Worm (Caenorhabditis elegans): ENCODE results near the gene Y71H2B.8.

Y71H2B.8 gene

DNA sequence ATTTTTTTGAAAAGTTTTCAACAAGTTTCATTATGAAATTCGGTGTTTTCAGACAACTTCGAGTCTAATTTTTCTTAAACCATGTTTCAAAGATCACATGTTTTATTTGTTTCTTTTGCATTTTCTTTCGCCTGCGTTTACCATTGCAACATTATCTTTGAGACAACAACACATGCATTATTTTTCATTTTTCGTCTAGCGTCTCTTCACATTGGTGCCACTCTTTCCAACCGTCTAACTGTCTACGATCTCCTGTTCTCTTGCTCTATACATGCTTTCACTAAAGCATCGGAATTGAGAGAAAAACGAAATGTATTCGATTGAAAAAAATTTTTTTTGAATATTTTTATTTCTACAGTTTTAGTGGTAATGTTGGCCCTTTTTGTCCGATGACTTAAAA is 530 bp upstream of the Y71H2B.8 start:
- TF ChIP-seq aly-2 (tag; optimal IDR thresholded peaks at IDR 0.05) (no peak), ceh-82 (tag; optimal IDR thresholded peaks at IDR 0.05) (no peak), lsy-12 (tag; optimal IDR thresholded peaks at IDR 0.05) (no peak), skn-1 (tag; optimal IDR thresholded peaks at IDR 0.05) (no peak), ztf-4 (tag; optimal IDR thresholded peaks at IDR 0.05) (no peak), elt-1 (tag; optimal IDR thresholded peaks at IDR 0.05) (no peak), mdl-1 (tag; optimal IDR thresholded peaks at IDR 0.05) (no peak), tbx-2 (tag; optimal IDR thresholded peaks at IDR 0.05) (no peak), nhr-43 (tag; optimal IDR thresholded peaks at IDR 0.05; ENCODE audit: poor library complexity, severe bottlenecking) (peak; percentile 19), nhr-23 (tag; optimal IDR thresholded peaks at IDR 0.05) (peak; percentile 7), pqm-1 (tag; optimal IDR thresholded peaks at IDR 0.05) (peak; percentile 27), elt-2 (tag; optimal IDR thresholded peaks at IDR 0.05) (peak; percentile 53), nhr-28 (tag; optimal IDR thresholded peaks at IDR 0.05) (no peak), sea-2 (GFP tag; optimal IDR thresholded peaks at IDR 0.05) (no peak), ceh-16 (tag; optimal IDR thresholded peaks at IDR 0.05) (no peak), zag-1 (tag; optimal IDR thresholded peaks at IDR 0.05) (no peak), hmg-11 (tag; optimal IDR thresholded peaks at IDR 0.05) (peak; percentile 81), nfya-1 (tag; optimal IDR thresholded peaks at IDR 0.05; ENCODE audit: insufficient read depth) (peak; percentile 84), R02D3.7 (tag; optimal IDR thresholded peaks at IDR 0.05) (peak; percentile 21), egl-5 (tag; optimal IDR thresholded peaks at IDR 0.05) (peak; percentile 51), ama-1 (optimal IDR thresholded peaks at IDR 0.05) (no peak), pha-4 (tag; optimal IDR thresholded peaks at IDR 0.05) (peak; percentile 60), lin-39 (tag; optimal IDR thresholded peaks at IDR 0.05) (no peak), nhr-25 (tag; optimal IDR thresholded peaks at IDR 0.05) (no peak), ceh-28 (tag; optimal IDR thresholded peaks at IDR 0.05) (peak; percentile 8), nhr-11 (tag; optimal IDR thresholded peaks at IDR 0.05) (no peak), fkh-10 (GFP tag; optimal IDR thresholded peaks at IDR 0.05) (no peak)

DNA sequence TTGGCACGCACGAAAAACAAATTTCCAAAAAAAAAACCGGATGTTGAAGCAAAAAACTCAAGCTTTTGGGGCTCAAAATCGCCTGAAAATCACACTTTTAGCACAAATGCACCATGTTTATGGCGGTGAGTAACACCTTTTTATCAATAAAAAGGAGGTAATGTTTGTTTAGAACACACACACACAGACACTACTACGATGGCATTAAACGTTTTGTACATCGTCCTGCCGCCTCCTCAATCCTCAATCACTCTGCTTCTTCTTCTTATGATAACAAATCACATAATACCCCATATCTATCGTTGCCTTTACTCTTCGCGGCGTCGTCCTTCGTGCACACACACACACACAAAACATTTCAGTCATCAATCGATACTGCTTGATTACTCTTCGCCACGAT is 7.1 kb downstream of the Y71H2B.8 start, which contains the start of gene gpa-17:
Gene gpa-17, plus strand, starts transcription at position 363 of the 400 bp plus-strand sequence.
- no peak for TF ChIP-seq lin-39 (tag; optimal IDR thresholded peaks at IDR 0.05)
- TF ChIP-seq ceh-28 (tag; optimal IDR thresholded peaks at IDR 0.05) = peak; percentile 22
- TF ChIP-seq ceh-82 (tag; optimal IDR thresholded peaks at IDR 0.05) = no peak
- TF ChIP-seq mdl-1 (tag; optimal IDR thresholded peaks at IDR 0.05) = no peak
- no peak for TF ChIP-seq zag-1 (tag; optimal IDR thresholded peaks at IDR 0.05)
- no peak for TF ChIP-seq skn-1 (tag; optimal IDR thresholded peaks at IDR 0.05)
- TF ChIP-seq nhr-25 (tag; optimal IDR thresholded peaks at IDR 0.05) = no peak
- no peak for TF ChIP-seq ztf-4 (tag; optimal IDR thresholded peaks at IDR 0.05)
- no peak for TF ChIP-seq egl-5 (tag; optimal IDR thresholded peaks at IDR 0.05)
- TF ChIP-seq elt-1 (tag; optimal IDR thresholded peaks at IDR 0.05) = no peak
- no peak for TF ChIP-seq R02D3.7 (tag; optimal IDR thresholded peaks at IDR 0.05)
- no peak for TF ChIP-seq nhr-77 (tag; optimal IDR thresholded peaks at IDR 0.05)
- no peak for TF ChIP-seq nhr-76 (tag; optimal IDR thresholded peaks at IDR 0.05)
- TF ChIP-seq aly-2 (tag; optimal IDR thresholded peaks at IDR 0.05) = no peak
- no peak for TF ChIP-seq jun-1 (tag; optimal IDR thresholded peaks at IDR 0.05)
- TF ChIP-seq pqm-1 (tag; optimal IDR thresholded peaks at IDR 0.05) = peak; percentile 25
- TF ChIP-seq unc-39 (tag; optimal IDR thresholded peaks at IDR 0.05) = no peak
- TF ChIP-seq mml-1 (tag; optimal IDR thresholded peaks at IDR 0.05) = no peak
- no peak for TF ChIP-seq snpc-4 (tag; optimal IDR thresholded peaks at IDR 0.05)
- TF ChIP-seq lsy-12 (tag; optimal IDR thresholded peaks at IDR 0.05) = no peak
- TF ChIP-seq pha-4 (tag; optimal IDR thresholded peaks at IDR 0.05) = peak; percentile 44
- no peak for TF ChIP-seq eor-1 (tag; optimal IDR thresholded peaks at IDR 0.05)
- no peak for TF ChIP-seq fkh-10 (GFP tag; optimal IDR thresholded peaks at IDR 0.05)
- TF ChIP-seq daf-12 (tag; optimal IDR thresholded peaks at IDR 0.05) = no peak
- TF ChIP-seq ZK546.5 (tag; optimal IDR thresholded peaks at IDR 0.05) = no peak
- TF ChIP-seq lin-15B (tag; optimal IDR thresholded peaks at IDR 0.05) = no peak
- TF ChIP-seq tbx-2 (tag; optimal IDR thresholded peaks at IDR 0.05) = no peak
- TF ChIP-seq nfya-1 (tag; optimal IDR thresholded peaks at IDR 0.05; ENCODE audit: insufficient read depth) = no peak
- TF ChIP-seq elt-2 (tag; optimal IDR thresholded peaks at IDR 0.05) = peak; percentile 77

DNA sequence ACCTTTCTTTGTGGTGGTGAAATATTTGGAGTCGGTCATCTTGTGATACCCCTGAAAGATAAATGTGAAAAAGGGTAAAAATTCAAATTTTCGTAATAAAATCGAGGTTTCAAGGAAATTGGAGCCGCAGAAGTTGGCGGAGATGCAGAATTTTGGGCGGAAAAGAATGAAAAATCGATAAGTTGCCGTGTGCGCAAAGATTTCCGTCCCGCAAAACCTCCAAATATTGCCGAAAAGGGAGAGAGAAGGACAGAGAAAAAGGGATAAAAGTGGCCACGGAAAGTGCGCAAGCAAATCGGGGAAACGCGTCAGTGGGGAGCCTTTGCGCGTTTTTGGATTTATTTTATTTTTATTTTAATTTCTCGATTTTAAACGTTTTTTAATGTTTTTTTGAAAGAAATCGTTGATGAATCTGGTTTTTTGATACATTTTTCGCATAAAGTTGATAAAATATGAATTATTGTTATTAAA is 17.9 kb downstream of the Y71H2B.8 start, which contains the start of gene apb-1:
Gene apb-1, minus strand, starts transcription at position 51 of the 471 bp plus-strand sequence.
- TF ChIP-seq ztf-11 (tag; optimal IDR thresholded peaks at IDR 0.05) (no peak), pha-4 (tag; optimal IDR thresholded peaks at IDR 0.05) (peak; percentile 96), unc-62 (GFP tag; optimal IDR thresholded peaks at IDR 0.05) (no peak), nhr-237 (tag; optimal IDR thresholded peaks at IDR 0.05) (no peak), ceh-9 (tag; optimal IDR thresholded peaks at IDR 0.05) (no peak), hmg-11 (tag; optimal IDR thresholded peaks at IDR 0.05) (peak; percentile 96), nhr-67 (tag; optimal IDR thresholded peaks at IDR 0.05) (no peak), nfya-1 (tag; optimal IDR thresholded peaks at IDR 0.05; ENCODE audit: insufficient read depth) (peak; percentile 94), elt-3 (tag; optimal IDR thresholded peaks at IDR 0.05) (no peak), snpc-4 (tag; optimal IDR thresholded peaks at IDR 0.05) (peak; percentile 85), unc-39 (tag; optimal IDR thresholded peaks at IDR 0.05) (no peak), R02D3.7 (tag; optimal IDR thresholded peaks at IDR 0.05) (peak; percentile 86), nhr-25 (tag; optimal IDR thresholded peaks at IDR 0.05) (peak; percentile 61), lin-39 (tag; optimal IDR thresholded peaks at IDR 0.05) (peak; percentile 83), ceh-28 (tag; optimal IDR thresholded peaks at IDR 0.05) (peak; percentile 86), tbx-2 (tag; optimal IDR thresholded peaks at IDR 0.05) (peak; percentile 93), ZK546.5 (tag; optimal IDR thresholded peaks at IDR 0.05) (no peak), mml-1 (tag; optimal IDR thresholded peaks at IDR 0.05) (no peak), mdl-1 (tag; optimal IDR thresholded peaks at IDR 0.05) (no peak), elt-2 (tag; optimal IDR thresholded peaks at IDR 0.05) (peak; percentile 51), skn-1 (tag; optimal IDR thresholded peaks at IDR 0.05) (peak; percentile 12), pqm-1 (tag; optimal IDR thresholded peaks at IDR 0.05) (peak; percentile 37), nhr-43 (tag; optimal IDR thresholded peaks at IDR 0.05; ENCODE audit: poor library complexity, severe bottlenecking) (no peak), ama-1 (optimal IDR thresholded peaks at IDR 0.05) (peak; percentile 21), nhr-28 (tag; optimal IDR thresholded peaks at IDR 0.05) (no peak), ceh-16 (tag; optimal IDR thresholded peaks at IDR 0.05) (no peak), ceh-82 (tag; optimal IDR thresholded peaks at IDR 0.05) (peak; percentile 77), nhr-77 (tag; optimal IDR thresholded peaks at IDR 0.05) (peak; percentile 62), zag-1 (tag; optimal IDR thresholded peaks at IDR 0.05) (no peak), ztf-4 (tag; optimal IDR thresholded peaks at IDR 0.05) (no peak), nhr-11 (tag; optimal IDR thresholded peaks at IDR 0.05) (no peak), daf-12 (tag; optimal IDR thresholded peaks at IDR 0.05) (no peak), nhr-76 (tag; optimal IDR thresholded peaks at IDR 0.05) (peak; percentile 5)

All from whole organism, L3 larva.